Worm (Caenorhabditis elegans): ENCODE measurements around the gene F59B1.10.

DNA sequence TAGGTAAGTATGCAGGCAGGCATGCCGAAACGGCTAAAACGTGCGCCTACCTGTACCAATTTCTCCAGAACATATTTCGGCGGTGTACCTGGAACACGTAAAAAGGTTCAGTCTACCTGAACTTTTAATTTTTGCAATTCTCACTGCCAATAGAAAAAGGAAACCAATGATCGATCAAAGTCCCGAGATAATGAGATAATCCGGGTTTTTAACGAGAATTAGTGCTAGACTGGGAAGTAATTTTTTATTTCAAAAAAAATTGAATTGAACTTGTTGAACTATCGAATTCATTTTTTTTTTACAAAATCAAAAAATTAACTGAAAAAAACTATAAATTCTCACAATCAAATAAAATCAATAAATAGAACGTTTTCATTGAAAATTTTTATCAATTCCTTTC lies 47.2 kb downstream of the F59B1.10 start, which contains the start of gene T22F3.7:
- no peak for TF ChIP-seq duxl-1 (tag; optimal IDR thresholded peaks at IDR 0.05; ENCODE audit: poor library complexity)
- no peak for TF ChIP-seq mep-1 (tag; optimal IDR thresholded peaks at IDR 0.05)
- TF ChIP-seq mdl-1 (tag; optimal IDR thresholded peaks at IDR 0.05), result no peak

Data from whole organism, L4 larva.